Fruit fly (Drosophila melanogaster): ENCODE results near the gene Ccp84Ab.

DNA sequence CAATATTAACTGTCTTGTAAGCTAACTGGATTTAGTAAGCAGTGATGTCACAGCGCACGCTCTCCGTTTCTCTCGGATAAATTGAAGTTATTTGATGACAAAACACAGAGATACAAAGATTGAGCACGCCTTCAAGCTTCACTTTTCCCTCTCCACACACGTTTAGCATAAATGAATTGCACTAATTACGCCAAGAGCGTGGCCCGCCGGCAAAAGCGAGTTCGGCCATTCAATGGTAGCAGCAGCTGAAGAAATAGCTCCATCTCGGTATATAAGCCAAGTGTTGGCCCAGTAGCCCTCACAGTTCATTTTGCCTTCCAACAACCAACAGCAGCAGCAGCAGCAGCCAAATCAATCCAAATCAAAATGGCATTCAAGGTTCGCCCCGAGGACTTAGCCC, 10.2 kb downstream of the Ccp84Ab start, which contains the start of gene Ccp84Ad:
- no peak for TF ChIP-seq CG8301 (tag; optimal IDR thresholded peaks at IDR 0.05)
- no peak for TF ChIP-seq CG34367 (tag; optimal IDR thresholded peaks at IDR 0.05)
- no peak for TF ChIP-seq fd96Ca (GFP tag; IDR thresholded peaks at IDR 0.05)
- TF ChIP-seq CG14655 (GFP tag; optimal IDR thresholded peaks at IDR 0.05): no peak
- no peak for TF ChIP-seq EcR (GFP tag; optimal IDR thresholded peaks at IDR 0.05)
- TF ChIP-seq CG15710 (tag; optimal IDR thresholded peaks at IDR 0.05): no peak
- no peak for TF ChIP-seq CG8159 (tag; optimal IDR thresholded peaks at IDR 0.05)
- TF ChIP-seq Ets98B (GFP tag; IDR thresholded peaks at IDR 0.05): no peak
- no peak for TF ChIP-seq CG17806 (tag; optimal IDR thresholded peaks at IDR 0.05)
- no peak for TF ChIP-seq CG12605 (GFP tag; IDR thresholded peaks at IDR 0.05)
- no peak for TF ChIP-seq CG13204 (GFP tag; optimal IDR thresholded peaks at IDR 0.05)
- TF ChIP-seq CG4496 (GFP tag; IDR thresholded peaks at IDR 0.05): no peak
- TF ChIP-seq CG10348 (GFP tag; IDR thresholded peaks at IDR 0.05): no peak
- TF ChIP-seq rn (GFP tag; IDR thresholded peaks at IDR 0.05): no peak
